Fruit fly (Drosophila melanogaster): ENCODE results near the gene Taf10.

DNA sequence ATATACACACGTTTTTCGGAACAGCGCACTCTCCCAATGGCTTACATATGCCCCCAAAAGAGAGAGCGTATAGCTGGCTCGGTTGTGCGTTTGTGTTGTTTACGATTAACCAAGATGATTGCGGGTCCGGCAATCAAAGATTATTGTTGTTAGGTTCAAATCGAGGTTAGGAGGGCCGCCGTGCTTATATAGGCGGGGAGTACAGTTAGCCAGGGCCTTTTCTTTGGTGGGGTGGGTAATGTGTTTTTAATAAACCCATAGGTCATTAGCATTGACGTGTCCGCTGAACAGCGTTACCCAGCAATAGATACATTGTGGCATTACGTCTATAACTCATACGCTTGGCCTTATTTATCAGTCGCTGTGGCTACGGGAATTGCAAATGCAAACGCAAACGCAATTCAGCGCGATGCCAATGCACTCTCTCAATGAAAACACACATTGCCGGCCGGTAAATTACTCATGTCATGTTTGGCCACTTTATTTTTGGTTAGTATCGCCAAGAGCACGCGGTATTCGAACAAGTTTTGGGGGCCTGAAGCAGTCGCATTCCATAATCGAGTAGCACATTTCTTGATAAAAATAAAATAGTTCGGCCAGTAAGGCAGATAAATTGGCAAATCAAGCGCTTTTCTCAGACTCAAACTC lies 13.8 kb upstream of the Taf10 start:
- TF ChIP-seq CG6854 (GFP tag; optimal IDR thresholded peaks at IDR 0.05) (no peak), Blimp-1 (GFP tag; optimal IDR thresholded peaks at IDR 0.05) (no peak), Hr39 (GFP tag; optimal IDR thresholded peaks at IDR 0.05) (no peak), CG10631 (GFP tag; optimal IDR thresholded peaks at IDR 0.05) (no peak), eg (GFP tag; IDR thresholded peaks at IDR 0.05) (no peak), dac (GFP tag; optimal IDR thresholded peaks at IDR 0.05) (no peak), CG16779 (tag; optimal IDR thresholded peaks at IDR 0.05) (no peak), fkh (GFP tag; optimal IDR thresholded peaks at IDR 0.05) (no peak), Sox14 (GFP tag; optimal IDR thresholded peaks at IDR 0.05) (no peak), CG6808 (GFP tag; optimal IDR thresholded peaks at IDR 0.05) (no peak), CG31627 (GFP tag; optimal IDR thresholded peaks at IDR 0.05) (no peak), acj6 (GFP tag; optimal IDR thresholded peaks at IDR 0.05) (no peak)
